Worm (Caenorhabditis elegans) whole organism, L1 larva: ENCODE data around the gene K10B3.1.

Experiments
- C34B4.2 ChIP-seq: sonication (generic microtip); optimal IDR thresholded peaks from 2 replicates; lab custom pipeline; 2017; ENCODE audit warnings: mild to moderate bottlenecking, missing genetic modification characterization, missing compliant biosample characterization
- elt-2 ChIP-seq: sonication (generic microtip); optimal IDR thresholded peaks from 2 replicates; lab custom pipeline; 2016; ENCODE audit warnings: missing genetic modification characterization, mild to moderate bottlenecking, inconsistent platforms, missing compliant biosample characterization, missing genetic modification reagents
- jun-1 ChIP-seq: fragments of 150-350 bp; optimal IDR thresholded peaks from 2 replicates; lab custom pipeline; 2014; ENCODE audit warnings: missing biosample characterization, missing genetic modification reagents, missing genetic modification characterization
- mdl-1 ChIP-seq, 2 experiments: fragments of 150-350 bp; optimal IDR thresholded peaks; 2 replicates each; lab custom pipeline; 2014 to 2017; ENCODE audit warnings: missing biosample characterization in 2 of 2, missing genetic modification characterization in 2 of 2, inconsistent platforms in 1 of 2
- mep-1 ChIP-seq: fragments of 150-350 bp; optimal IDR thresholded peaks from 2 replicates; lab custom pipeline; 2014; ENCODE audit warnings: missing biosample characterization, missing genetic modification characterization
- nhr-28 ChIP-seq: fragments of 150-350 bp; optimal IDR thresholded peaks from 2 replicates; lab custom pipeline; 2014; ENCODE audit warnings: missing biosample characterization, missing genetic modification characterization
- pag-3 ChIP-seq: sonication (generic microtip); optimal IDR thresholded peaks from 2 replicates; lab custom pipeline; 2017; ENCODE audit warnings: missing genetic modification characterization, mild to moderate bottlenecking, missing compliant biosample characterization, antibody characterized with exemption, borderline replicate concordance; ENCODE audit not compliant: insufficient read depth
- rnt-1 ChIP-seq: sonication (generic microtip); optimal IDR thresholded peaks from 2 replicates; lab custom pipeline; 2016; ENCODE audit warnings: mild to moderate bottlenecking, missing genetic modification characterization, moderate library complexity, missing compliant biosample characterization
- skn-1 ChIP-seq: fragments of 150-350 bp; optimal IDR thresholded peaks from 2 replicates; lab custom pipeline; 2014; ENCODE audit warnings: missing biosample characterization, missing genetic modification characterization
- ztf-11 ChIP-seq, 2 experiments: sonication (generic microtip); optimal IDR thresholded peaks; 2 replicates each; lab custom pipeline; 2016 to 2017; ENCODE audit warnings: missing genetic modification characterization in 2 of 2, missing biosample characterization in 1 of 2, missing compliant biosample characterization in 1 of 2

ce11 chrX:3106137-3106536 lies 29.1 kb upstream of the K10B3.1 start, which contains the start of gene K10B3.5:
- TF ChIP-seq mep-1 (tag; lab: Kevin White, UChicago) (peak; percentile 82), C34B4.2 (no peak), ztf-11 (tag; optimal IDR thresholded peaks at IDR 0.05; lab: Kevin White, UChicago) (peak in 1 of 2 experiments; percentile 11), rnt-1 (tag; lab: Kevin White, UChicago) (peak; percentile 79), pag-3 (tag; lab: Kevin White, UChicago) (peak; percentile 60), nhr-28 (tag; lab: Kevin White, UChicago) (no peak), mdl-1 (tag; optimal IDR thresholded peaks at IDR 0.05; lab: Kevin White, UChicago) (peak in 1 of 2 experiments; percentile 58), jun-1 (tag; lab: Kevin White, UChicago) (peak; percentile 25), elt-2 (tag; lab: Kevin White, UChicago) (peak; percentile 40), skn-1 (tag; lab: Kevin White, UChicago) (peak; percentile 48)
